Worm (Caenorhabditis elegans) whole organism, L4/young adult: Measurements from ENCODE around the gene rgs-6.

Source experiments
- W03F9.2 ChIP-seq: fragments of 150-350 bp; optimal IDR thresholded peaks from 2 replicates; lab custom pipeline; 2014; ENCODE audit warnings: missing biosample characterization, missing genetic modification characterization
- dao-5 ChIP-seq: sonication (generic microtip); optimal IDR thresholded peaks from 2 replicates; lab custom pipeline; 2016; ENCODE audit warnings: missing genotype, missing genetic modification characterization, moderate library complexity, missing compliant biosample characterization
- him-1 ChIP-seq: sonication (generic microtip); optimal IDR thresholded peaks from 2 replicates; lab custom pipeline; 2016; ENCODE audit warnings: missing genotype, missing genetic modification reagents, missing genetic modification characterization, missing compliant biosample characterization

rgs-6 gene

ce11 chrX:5733728-5734252 lies at the start of gene rgs-6:
Gene rgs-6, minus strand, starts transcription at chrX:5733778.
- no peak for TF ChIP-seq W03F9.2 (tag; lab: Kevin White, UChicago)

ce11 chrX:5782153-5782552 lies 48.6 kb upstream of the rgs-6 start, which contains the start of gene gakh-1:
Gene gakh-1, plus strand, starts transcription at chrX:5782499.
- no peak for TF ChIP-seq dao-5 (tag; lab: Kevin White, UChicago)
- TF ChIP-seq him-1, result peak; percentile 34
- peak; percentile 0 for TF ChIP-seq W03F9.2 (tag; lab: Kevin White, UChicago)

- TF ChIP-seq him-1, result no peak
- TF ChIP-seq W03F9.2 (tag; lab: Kevin White, UChicago), result no peak
- no peak for TF ChIP-seq dao-5 (tag; lab: Kevin White, UChicago)
These were observed 47.7 kb upstream of the rgs-6 start for ce11 chrX:5781294-5781693.

- TF ChIP-seq W03F9.2 (tag; lab: Kevin White, UChicago) (no peak), him-1 (no peak), dao-5 (tag; lab: Kevin White, UChicago) (no peak)
These were observed 47.1 kb upstream of the rgs-6 start, which contains the start of gene sft-4 for ce11 chrX:5780672-5781182. Gene sft-4, minus strand, starts transcription at chrX:5780722.

- TF ChIP-seq him-1, result peak; percentile 71
- TF ChIP-seq W03F9.2 (tag; lab: Kevin White, UChicago), result peak; percentile 18
- no peak for TF ChIP-seq dao-5 (tag; lab: Kevin White, UChicago)
These were observed 42.2 kb upstream of the rgs-6 start for ce11 chrX:5775804-5776252.

ce11 chrX:5773471-5773870 lies 39.9 kb upstream of the rgs-6 start, which contains the start of gene sym-3:
Gene sym-3, plus strand, starts transcription at chrX:5773771.
- TF ChIP-seq dao-5 (tag; lab: Kevin White, UChicago) (no peak), W03F9.2 (tag; lab: Kevin White, UChicago) (no peak), him-1 (no peak)

- TF ChIP-seq dao-5 (tag; lab: Kevin White, UChicago), result no peak
- TF ChIP-seq him-1, result no peak
- TF ChIP-seq W03F9.2 (tag; lab: Kevin White, UChicago), result no peak
These were observed 39.1 kb upstream of the rgs-6 start for ce11 chrX:5772538-5773154.

- TF ChIP-seq dao-5 (tag; lab: Kevin White, UChicago), result no peak
- no peak for TF ChIP-seq him-1
- TF ChIP-seq W03F9.2 (tag; lab: Kevin White, UChicago), result no peak
These were observed 37.1 kb upstream of the rgs-6 start, which contains the start of gene C54H2.4 for ce11 chrX:5770648-5771047. Gene C54H2.4, minus strand, starts transcription at chrX:5770748.

- no peak for TF ChIP-seq him-1
- no peak for TF ChIP-seq dao-5 (tag; lab: Kevin White, UChicago)
- TF ChIP-seq W03F9.2 (tag; lab: Kevin White, UChicago), result no peak
These were observed 31.2 kb upstream of the rgs-6 start for ce11 chrX:5764739-5765138.

ce11 chrX:5763904-5764303 lies 30.3 kb upstream of the rgs-6 start:
- TF ChIP-seq dao-5 (tag; lab: Kevin White, UChicago) (no peak), W03F9.2 (tag; lab: Kevin White, UChicago) (no peak), him-1 (no peak)

- TF ChIP-seq dao-5 (tag; lab: Kevin White, UChicago) (no peak), him-1 (no peak), W03F9.2 (tag; lab: Kevin White, UChicago) (no peak)
These were observed 29.7 kb upstream of the rgs-6 start, which contains the start of gene tag-294 for ce11 chrX:5763292-5763691. Gene tag-294, minus strand, starts transcription at chrX:5763392.

ce11 chrX:5753141-5753540 lies 19.6 kb upstream of the rgs-6 start:
- no peak for TF ChIP-seq him-1
- TF ChIP-seq W03F9.2 (tag; lab: Kevin White, UChicago), result no peak
- no peak for TF ChIP-seq dao-5 (tag; lab: Kevin White, UChicago)

- no peak for TF ChIP-seq W03F9.2 (tag; lab: Kevin White, UChicago)
- no peak for TF ChIP-seq dao-5 (tag; lab: Kevin White, UChicago)
- TF ChIP-seq him-1, result no peak
These were observed 13.1 kb upstream of the rgs-6 start for ce11 chrX:5746665-5747064.

ce11 chrX:5743209-5743608 lies 9.6 kb upstream of the rgs-6 start, which contains the start of gene gnrr-4:
Gene gnrr-4, minus strand, starts transcription at chrX:5743309.
- TF ChIP-seq W03F9.2 (tag; lab: Kevin White, UChicago) (no peak), him-1 (no peak), dao-5 (tag; lab: Kevin White, UChicago) (no peak)
